Worm (Caenorhabditis elegans) whole organism, L3 larva: Measurements from ENCODE around the gene T26E4.7.

Experiments used
- ZK546.5 ChIP-seq: sonication (generic microtip); optimal IDR thresholded peaks from 2 replicates; lab custom pipeline; 2017; ENCODE audit warnings: missing biosample characterization, missing genetic modification characterization
- aly-2 ChIP-seq: fragments of 150-350 bp; optimal IDR thresholded peaks from 2 replicates; lab custom pipeline; 2014; ENCODE audit warnings: missing biosample characterization, missing genetic modification characterization
- ceh-16 ChIP-seq: sonication (generic microtip); optimal IDR thresholded peaks from 2 replicates; lab custom pipeline; 2017; ENCODE audit warnings: missing biosample characterization, missing genetic modification characterization
- fkh-10 ChIP-seq: sonication (generic microtip); optimal IDR thresholded peaks from 2 replicates; lab custom pipeline; 2017; ENCODE audit warnings: missing biosample characterization, missing genetic modification reagents, missing genetic modification characterization
- fos-1 ChIP-seq: fragments of 150-350 bp; optimal IDR thresholded peaks from 2 replicates; lab custom pipeline; 2014; ENCODE audit warnings: missing biosample characterization, missing genetic modification characterization
- nhr-237 ChIP-seq: fragments of 150-350 bp; optimal IDR thresholded peaks from 2 replicates; lab custom pipeline; 2014; ENCODE audit warnings: missing biosample characterization, missing genetic modification characterization
- skn-1 ChIP-seq: fragments of 150-350 bp; optimal IDR thresholded peaks from 2 replicates; lab custom pipeline; 2014; ENCODE audit warnings: missing biosample characterization, missing genetic modification characterization
- tbx-2 ChIP-seq: sonication (generic microtip); optimal IDR thresholded peaks from 2 replicates; lab custom pipeline; 2016; ENCODE audit warnings: mild to moderate bottlenecking, missing genetic modification characterization, missing compliant biosample characterization
- unc-39 ChIP-seq: sonication (generic microtip); optimal IDR thresholded peaks from 4 replicates; lab custom pipeline; 2017; ENCODE audit warnings: missing biosample characterization, missing genetic modification characterization
- unc-62 ChIP-seq: fragments of 150-350 bp; sonication (generic microtip); optimal IDR thresholded peaks from 4 replicates; lab custom pipeline; 2014; ENCODE audit warnings: missing biosample characterization, missing genetic modification reagents, missing genetic modification characterization

DNA sequence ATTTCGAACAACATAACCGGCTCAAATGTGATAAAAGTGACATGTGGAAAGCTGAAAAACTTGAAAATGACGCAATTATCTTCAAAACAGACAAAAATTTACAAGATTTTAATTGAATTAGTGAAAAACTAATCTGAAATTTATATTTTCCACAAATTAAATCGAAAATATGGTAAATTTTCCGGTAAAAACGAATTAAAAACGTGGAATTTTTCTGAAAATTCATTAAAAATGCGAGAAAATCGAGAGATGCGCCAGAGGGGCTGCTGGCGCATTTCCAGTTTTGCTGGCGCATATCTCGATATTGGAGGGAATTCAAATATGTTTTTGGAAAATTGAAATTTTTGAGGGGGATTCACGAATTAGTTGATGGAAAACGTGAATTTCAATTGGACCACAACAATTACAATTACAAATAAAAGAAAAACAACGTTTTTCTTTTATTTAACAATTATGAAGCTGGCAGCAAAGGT, 27.2 kb upstream of the T26E4.7 start, which contains the start of the genes haf-3 and F57A10.2:
- TF ChIP-seq ceh-16 (tag; lab: Kevin White, UChicago) (no peak), fos-1 (no peak), fkh-10 (GFP tag; lab: Kevin White, UChicago) (peak; percentile 34), skn-1 (peak; percentile 49), ZK546.5 (tag; lab: Kevin White, UChicago) (peak; percentile 33), unc-39 (tag; lab: Kevin White, UChicago) (no peak), unc-62 (no peak), nhr-237 (tag; lab: Kevin White, UChicago) (no peak), tbx-2 (tag; lab: Kevin White, UChicago) (peak; percentile 89), aly-2 (peak; percentile 30)
